Worm (Caenorhabditis elegans) whole organism, midembryonic: ENCODE results near the gene srz-24.

ENCODE experiments used
- T22C8.4 ChIP-seq: fragments of 200-800 bp; sonication (Bioruptor generic); IDR thresholded peaks from 2 replicates; pipeline ENCODE4 v1.3.6; 2022; ENCODE audit warnings: missing genetic modification characterization, missing compliant biosample characterization
- cog-1 ChIP-seq: sonication (generic microtip); optimal IDR thresholded peaks from 2 replicates; lab custom pipeline; 2016; ENCODE audit warnings: missing genetic modification characterization, missing compliant biosample characterization
- flt-1 ChIP-seq: fragments of 200-800 bp; sonication (Bioruptor generic); IDR thresholded peaks from 2 replicates; pipeline ENCODE4 v1.3.6; 2022; ENCODE audit warnings: missing genetic modification characterization, missing compliant biosample characterization
- klf-2 ChIP-seq: fragments of 200-800 bp; sonication (Bioruptor generic); conservative IDR thresholded peaks from 2 replicates; pipeline ENCODE4 v1.3.6; 2022; ENCODE audit warnings: missing genetic modification reagents, missing genetic modification characterization, missing compliant biosample characterization
- med-1 ChIP-seq: sonication (generic microtip); optimal IDR thresholded peaks from 2 replicates; lab custom pipeline; 2017; ENCODE audit warnings: missing genetic modification characterization, mild to moderate bottlenecking, missing compliant biosample characterization, antibody characterized with exemption, missing genetic modification reagents; ENCODE audit not compliant: insufficient read depth
- ref-1 ChIP-seq: fragments of 200-800 bp; sonication (Bioruptor generic); conservative IDR thresholded peaks from 2 replicates; pipeline ENCODE4 v1.3.6; 2022; ENCODE audit warnings: missing genetic modification reagents, missing genetic modification characterization, missing compliant biosample characterization
- tab-1 ChIP-seq: fragments of 200-800 bp; sonication (Bioruptor generic); IDR thresholded peaks from 2 replicates; pipeline ENCODE4 v1.3.6; 2022; ENCODE audit warnings: missing genetic modification characterization, missing compliant biosample characterization
- ztf-23 ChIP-seq: fragments of 200-800 bp; sonication (Bioruptor generic); IDR thresholded peaks from 2 replicates; pipeline ENCODE4 v1.3.6; 2022; ENCODE audit warnings: missing genetic modification reagents, missing genetic modification characterization, missing compliant biosample characterization
- ztf-29 ChIP-seq: fragments of 200-800 bp; sonication (Bioruptor generic); IDR thresholded peaks from 2 replicates; pipeline ENCODE4 v1.3.6; 2022; ENCODE audit warnings: missing genetic modification reagents, missing genetic modification characterization, missing compliant biosample characterization

ce11 chrIV:5028978-5029377, 48.1 kb upstream of the srz-24 start, which contains the start of the genes best-6 and C09B9.2:
- TF ChIP-seq ztf-23 (GFP tag; lab: Robert Waterston, UW) (no peak), T22C8.4 (GFP tag; lab: Robert Waterston, UW) (no peak), klf-2 (GFP tag; lab: Robert Waterston, UW) (no peak), ref-1 (no peak), ztf-29 (GFP tag; lab: Robert Waterston, UW) (no peak), tab-1 (GFP tag; lab: Robert Waterston, UW) (no peak), cog-1 (tag; lab: Kevin White, UChicago) (no peak), flt-1 (GFP tag; lab: Robert Waterston, UW) (no peak), med-1 (GFP tag; lab: Kevin White, UChicago) (no peak)
